Fruit fly (Drosophila melanogaster) whole organism, embryonic: ENCODE measurements around the gene MESR3.
A peak's percentile ranks its signal among the peaks of the same experiment; 100 is the strongest.

Experiments used
- ATbp ChIP-seq: fragments of 200-800 bp; sonication (Bioruptor generic); optimal IDR thresholded peaks from 2 replicates; lab custom pipeline; 2017; ENCODE audit warnings: missing biosample characterization, mild to moderate bottlenecking, missing genetic modification characterization, missing genetic modification reagents
- Adf1 ChIP-seq: fragments of 200-800 bp; sonication (Bioruptor generic); IDR thresholded peaks from 2 replicates; pipeline ENCODE4 v1.3.6; 2022; ENCODE audit warnings: missing biosample characterization, missing genetic modification characterization
- Aef1 ChIP-seq: fragments of 200-800 bp; sonication (Bioruptor generic); IDR thresholded peaks from 3 replicates; pipeline ENCODE4 v1.3.6; 2022; ENCODE audit warnings: missing biosample characterization, missing genetic modification characterization
- CG11093 ChIP-seq: fragments of 200-800 bp; sonication (Bioruptor generic); IDR thresholded peaks from 3 replicates; pipeline ENCODE4 v1.3.6; 2022; ENCODE audit warnings: missing biosample characterization, missing genetic modification characterization
- CG11456 ChIP-seq: fragments of 200-800 bp; sonication (Bioruptor generic); IDR thresholded peaks from 3 replicates; pipeline ENCODE4 v1.3.6; 2022; ENCODE audit warnings: missing biosample characterization, missing genetic modification characterization
- CG12219 ChIP-seq: fragments of 200-800 bp; sonication (Bioruptor generic); optimal IDR thresholded peaks from 3 replicates; lab custom pipeline; 2018; ENCODE audit warnings: missing biosample characterization, mild to moderate bottlenecking, missing genetic modification characterization
- CG12391 ChIP-seq: fragments of 200-800 bp; sonication (Bioruptor generic); optimal IDR thresholded peaks from 3 replicates; lab custom pipeline; 2018; ENCODE audit warnings: missing biosample characterization, mild to moderate bottlenecking, missing genetic modification characterization, moderate library complexity
- CG12659 ChIP-seq: fragments of 200-800 bp; sonication (Bioruptor generic); optimal IDR thresholded peaks from 3 replicates; lab custom pipeline; 2017; ENCODE audit warnings: mild to moderate bottlenecking, missing biosample characterization, missing genetic modification reagents, missing genetic modification characterization
- CG12769 ChIP-seq: fragments of 200-800 bp; sonication (Bioruptor generic); optimal IDR thresholded peaks from 2 replicates; lab custom pipeline; 2019; ENCODE audit warnings: missing biosample characterization, mild to moderate bottlenecking, missing genetic modification characterization, moderate library complexity
- CG15073 ChIP-seq: fragments of 200-800 bp; sonication (Bioruptor generic); optimal IDR thresholded peaks from 2 replicates; lab custom pipeline; 2016; ENCODE audit warnings: missing biosample characterization, missing genetic modification characterization
- CG15269 ChIP-seq: fragments of 200-800 bp; sonication (Bioruptor generic); optimal IDR thresholded peaks from 2 replicates; lab custom pipeline; 2018; ENCODE audit warnings: missing biosample characterization, mild to moderate bottlenecking, missing genetic modification characterization, moderate library complexity
- CG1602 ChIP-seq: fragments of 200-800 bp; sonication (Bioruptor generic); optimal IDR thresholded peaks from 3 replicates; lab custom pipeline; 2016; ENCODE audit warnings: missing biosample characterization, missing genetic modification characterization
- CG16779 ChIP-seq: fragments of 200-800 bp; sonication (Bioruptor generic); IDR thresholded peaks from 2 replicates; pipeline ENCODE4 v1.3.6; 2022; ENCODE audit warnings: missing biosample characterization, missing genetic modification characterization
- CG17912 ChIP-seq: fragments of 200-800 bp; sonication (Bioruptor generic); optimal IDR thresholded peaks from 2 replicates; lab custom pipeline; 2018; ENCODE audit warnings: missing biosample characterization, mild to moderate bottlenecking, missing genetic modification characterization
- CG2129 ChIP-seq: fragments of 200-800 bp; sonication (Bioruptor generic); IDR thresholded peaks from 2 replicates; pipeline ENCODE4 v1.3.6; 2022; ENCODE audit warnings: missing biosample characterization, missing genetic modification characterization; ENCODE audit not compliant: partially characterized antibody
- CG3065 ChIP-seq: fragments of 200-800 bp; sonication (Bioruptor generic); optimal IDR thresholded peaks from 2 replicates; lab custom pipeline; 2016; ENCODE audit warnings: missing biosample characterization, missing genetic modification characterization
- CG3838 ChIP-seq: fragments of 200-800 bp; sonication (Bioruptor generic); optimal IDR thresholded peaks from 3 replicates; lab custom pipeline; 2016; ENCODE audit warnings: missing biosample characterization, missing genetic modification characterization
- CG4617 ChIP-seq: fragments of 200-800 bp; sonication (Bioruptor generic); optimal IDR thresholded peaks from 3 replicates; lab custom pipeline; 2016; ENCODE audit warnings: missing biosample characterization, missing genetic modification characterization, borderline replicate concordance
- CG6175 ChIP-seq: fragments of 200-800 bp; sonication (Bioruptor generic); IDR thresholded peaks from 3 replicates; pipeline ENCODE4 v1.3.6; 2022; ENCODE audit warnings: missing biosample characterization, missing genetic modification characterization
- CG8359 ChIP-seq: fragments of 200-800 bp; sonication (Bioruptor generic); optimal IDR thresholded peaks from 2 replicates; lab custom pipeline; 2017; ENCODE audit warnings: missing biosample characterization, mild to moderate bottlenecking, missing genetic modification characterization, borderline replicate concordance
- CG8478 ChIP-seq: fragments of >200 bp; optimal IDR thresholded peaks from 2 replicates; lab custom pipeline; 2018
- CG9215 ChIP-seq: fragments of 200-800 bp; sonication (Bioruptor generic); IDR thresholded peaks from 2 replicates; pipeline ENCODE4 v1.3.6; 2022; ENCODE audit warnings: missing biosample characterization, missing genetic modification characterization
- CTCF ChIP-seq: fragments of 200-800 bp; sonication (Bioruptor generic); optimal IDR thresholded peaks from 2 replicates; lab custom pipeline; 2017; ENCODE audit warnings: missing biosample characterization, mild to moderate bottlenecking, missing genetic modification characterization, moderate library complexity
- Dbx ChIP-seq: fragments of 200-800 bp; sonication (Bioruptor generic); IDR thresholded peaks from 3 replicates; pipeline ENCODE4 v1.3.6; 2022; ENCODE audit warnings: missing biosample characterization, missing genetic modification characterization
- Dek ChIP-seq: fragments of 200-800 bp; sonication (Bioruptor generic); optimal IDR thresholded peaks from 3 replicates; lab custom pipeline; 2019; ENCODE audit warnings: missing biosample characterization, mild to moderate bottlenecking, missing genetic modification characterization, moderate library complexity
- Dll ChIP-seq: fragments of 200-800 bp; sonication (Bioruptor generic); IDR thresholded peaks from 4 replicates; pipeline ENCODE4 v1.3.6; 2022; ENCODE audit warnings: missing biosample characterization, missing genetic modification characterization; ENCODE audit not compliant: partially characterized antibody
- Doc3 ChIP-seq: fragments of 200-800 bp; sonication (Bioruptor generic); IDR thresholded peaks from 3 replicates; pipeline ENCODE4 v1.3.6; 2022; ENCODE audit warnings: missing biosample characterization, missing genetic modification characterization; ENCODE audit not compliant: partially characterized antibody
- Ets65A ChIP-seq: fragments of 200-800 bp; sonication (Bioruptor generic); peaks from one replicate; lab custom pipeline; 2016; ENCODE audit warnings: missing biosample characterization, missing genetic modification characterization
- Fer1 ChIP-seq: fragments of 200-800 bp; sonication (Bioruptor generic); optimal IDR thresholded peaks from 2 replicates; lab custom pipeline; 2017; ENCODE audit warnings: missing biosample characterization, mild to moderate bottlenecking, missing genetic modification characterization
- Mad ChIP-seq: fragments of 200-800 bp; sonication (Bioruptor generic); optimal IDR thresholded peaks from 2 replicates; lab custom pipeline; 2016; ENCODE audit warnings: missing biosample characterization, missing genetic modification characterization
- Mes4 ChIP-seq: fragments of 200-800 bp; sonication (Bioruptor generic); optimal IDR thresholded peaks from 2 replicates; lab custom pipeline; 2016; ENCODE audit warnings: missing biosample characterization, missing genetic modification characterization
- NK7.1 ChIP-seq: fragments of 200-800 bp; sonication (Bioruptor generic); optimal IDR thresholded peaks from 3 replicates; lab custom pipeline; 2016; ENCODE audit warnings: missing biosample characterization, missing genetic modification characterization
- Ptx1 ChIP-seq: fragments of 200-800 bp; sonication (Bioruptor generic); IDR thresholded peaks from 2 replicates; pipeline ENCODE4 v1.3.6; 2022; ENCODE audit warnings: missing biosample characterization, missing genetic modification characterization
- Sin3A ChIP-seq: fragments of >200 bp; optimal IDR thresholded peaks from 2 replicates; lab custom pipeline; 2018
- Stat92E ChIP-seq, 3 experiments: fragments of >200 bp in 2 of 3; fragments of 200-800 bp in 1 of 3; sonication (Bioruptor generic) in 1 of 3; optimal IDR thresholded peaks; 2 replicates each; lab custom pipeline; 2017 to 2019; ENCODE audit warnings: missing biosample characterization in 3 of 3, missing genetic modification characterization in 3 of 3, mild to moderate bottlenecking in 1 of 3, moderate library complexity in 1 of 3
- Trl ChIP-seq, 3 experiments: fragments of >200 bp in 2 of 3; fragments of 200-800 bp in 1 of 3; sonication (Bioruptor generic) in 1 of 3; optimal IDR thresholded peaks; 2 replicates in 1 of 3; 3 replicates in 2 of 3; lab custom pipeline; 2016 to 2017; ENCODE audit warnings: missing biosample characterization in 1 of 3, missing genetic modification characterization in 1 of 3
- YL-1 ChIP-seq: fragments of 200-800 bp; sonication (Bioruptor generic); optimal IDR thresholded peaks from 3 replicates; lab custom pipeline; 2017; ENCODE audit warnings: missing biosample characterization, mild to moderate bottlenecking, missing genetic modification characterization
- ap ChIP-seq: fragments of 200-800 bp; sonication (Bioruptor generic); IDR thresholded peaks from 2 replicates; pipeline ENCODE4 v1.3.6; 2022; ENCODE audit warnings: missing biosample characterization, missing genetic modification characterization
- bigmax ChIP-seq: fragments of 200-800 bp; sonication (Bioruptor generic); optimal IDR thresholded peaks from 2 replicates; lab custom pipeline; 2018; ENCODE audit warnings: missing biosample characterization, mild to moderate bottlenecking, missing genetic modification characterization
- br ChIP-seq: fragments of >200 bp; optimal IDR thresholded peaks from 2 replicates; lab custom pipeline; 2017
- chm ChIP-seq: fragments of 200-800 bp; sonication (Bioruptor generic); IDR thresholded peaks from 2 replicates; pipeline ENCODE4 v1.3.6; 2022; ENCODE audit warnings: missing biosample characterization, missing genetic modification characterization
- cwo ChIP-seq: fragments of 200-800 bp; sonication (Bioruptor generic); optimal IDR thresholded peaks from 3 replicates; lab custom pipeline; 2017; ENCODE audit warnings: missing biosample characterization, missing genetic modification characterization, mild to moderate bottlenecking, moderate library complexity, missing genetic modification reagents
- eve ChIP-seq, 2 experiments: fragments of >200 bp; optimal IDR thresholded peaks; 2 replicates each; lab custom pipeline; 2017; ENCODE audit warnings: missing biosample characterization in 2 of 2, missing genetic modification characterization in 2 of 2
- fd3F ChIP-seq: fragments of 200-800 bp; sonication (Bioruptor generic); optimal IDR thresholded peaks from 2 replicates; lab custom pipeline; 2018; ENCODE audit warnings: missing biosample characterization, mild to moderate bottlenecking, missing genetic modification characterization, moderate library complexity
- gsb-n ChIP-seq: fragments of 200-800 bp; sonication (Bioruptor generic); optimal IDR thresholded peaks from 3 replicates; lab custom pipeline; 2018; ENCODE audit warnings: missing biosample characterization, mild to moderate bottlenecking, missing genetic modification characterization
- lov ChIP-seq, 2 experiments: fragments of 200-800 bp in 1 of 2; fragments of >200 bp in 1 of 2; sonication (Bioruptor generic) in 1 of 2; IDR thresholded peaks in 1 of 2; optimal IDR thresholded peaks in 1 of 2; 2 replicates in 1 of 2; 3 replicates in 1 of 2; pipeline versions ENCODE4 v1.3.6 to Lab custom; 2017 to 2022; ENCODE audit warnings: missing biosample characterization in 1 of 2, missing genetic modification characterization in 1 of 2
- pan ChIP-seq, 4 experiments: fragments of >200 bp in 3 of 4; fragments of 200-800 bp in 1 of 4; sonication (Bioruptor generic) in 1 of 4; optimal IDR thresholded peaks in 3 of 4; IDR thresholded peaks in 1 of 4; 2 replicates each; pipeline versions ENCODE4 v1.3.6 to Lab custom; 2017 to 2022; ENCODE audit warnings: missing biosample characterization in 2 of 4, missing genetic modification characterization in 2 of 4, mixed read lengths in 1 of 4
- pum ChIP-seq: fragments of 200-800 bp; sonication (Bioruptor generic); optimal IDR thresholded peaks from 2 replicates; lab custom pipeline; 2016; ENCODE audit warnings: missing biosample characterization, missing genetic modification characterization
- sens ChIP-seq: fragments of 200-800 bp; sonication (Bioruptor generic); peaks from one replicate; lab custom pipeline; 2016; ENCODE audit warnings: missing biosample characterization, missing genetic modification characterization
- slp2 ChIP-seq: fragments of 200-800 bp; sonication (Bioruptor generic); optimal IDR thresholded peaks from 2 replicates; lab custom pipeline; 2016; ENCODE audit warnings: missing biosample characterization, missing genetic modification characterization
- sug ChIP-seq: fragments of 200-800 bp; optimal IDR thresholded peaks from 2 replicates; lab custom pipeline; 2019; ENCODE audit warnings: missing biosample characterization, mild to moderate bottlenecking, missing genetic modification characterization, moderate library complexity
- usp ChIP-seq: fragments of >200 bp; optimal IDR thresholded peaks from 2 replicates; lab custom pipeline; 2017; ENCODE audit warnings: missing biosample characterization, missing genetic modification characterization

Gene MESR3

dm6 chr2L:18707844-18708238 lies 90.8 kb downstream of the MESR3 start (continued):
- TF ChIP-seq CG15269 (tag; lab: Kevin White, UChicago), result no peak
- peak; percentile 53 for TF ChIP-seq cwo (GFP tag; lab: Kevin White, UChicago)
- no peak for TF ChIP-seq chm
- TF ChIP-seq NK7.1 (GFP tag; lab: Kevin White, UChicago), result no peak
- 0 out of 3 replicates have a peak, but pooled peaks have one; percentile 10 for TF ChIP-seq CG11456 (GFP tag; lab: Robert Waterston, UW)
- TF ChIP-seq Adf1 (GFP tag; lab: Robert Waterston, UW), result no peak
- TF ChIP-seq CG4617 (GFP tag; lab: Kevin White, UChicago), result no peak
- no peak for TF ChIP-seq ATbp (GFP tag; lab: Kevin White, UChicago)
- TF ChIP-seq gsb-n, result no peak
- no peak for TF ChIP-seq CG16779
- TF ChIP-seq CG3065 (GFP tag; lab: Kevin White, UChicago), result no peak
- peak; percentile 85 for TF ChIP-seq sens (GFP tag; lab: Kevin White, UChicago)
- no peak for TF ChIP-seq pan (optimal IDR thresholded peaks at IDR 0.05; lab: Kevin White, UChicago)
- TF ChIP-seq pan (GFP tag; optimal IDR thresholded peaks at IDR 0.05 in 1 of 2, IDR thresholded peaks at IDR 0.05 in 1 of 2), result peak in 1 of 2 experiments; percentile 41
- no peak for TF ChIP-seq CTCF (GFP tag; lab: Kevin White, UChicago)
- TF ChIP-seq Mad, result no peak
- TF ChIP-seq Ptx1 (GFP tag; lab: Robert Waterston, UW), result peak; percentile 38
- no peak for TF ChIP-seq slp2 (GFP tag; lab: Kevin White, UChicago)
- TF ChIP-seq CG2129 (GFP tag; lab: Robert Waterston, UW), result no peak
- no peak for TF ChIP-seq Stat92E (GFP tag; optimal IDR thresholded peaks at IDR 0.05; lab: Kevin White, UChicago)
- no peak for TF ChIP-seq Trl (optimal IDR thresholded peaks at IDR 0.05; lab: Kevin White, UChicago)
- TF ChIP-seq Trl (GFP tag; optimal IDR thresholded peaks at IDR 0.05; lab: Kevin White, UChicago), result peak; percentile 12
- TF ChIP-seq bigmax (GFP tag; lab: Kevin White, UChicago), result no peak
- no peak for TF ChIP-seq Sin3A
- no peak for TF ChIP-seq CG6175 (GFP tag; lab: Robert Waterston, UW)
- TF ChIP-seq Dbx (GFP tag; lab: Robert Waterston, UW), result no peak
- no peak for TF ChIP-seq CG12219
- TF ChIP-seq Dll (GFP tag; lab: Robert Waterston, UW), result no peak
- TF ChIP-seq eve (GFP tag; optimal IDR thresholded peaks at IDR 0.05; lab: Kevin White, UChicago), result no peak
- no peak for TF ChIP-seq pum (GFP tag; lab: Kevin White, UChicago)
- peak; percentile 36; the same call in 1 of the 3 replicates for TF ChIP-seq Aef1 (GFP tag; lab: Robert Waterston, UW)
- TF ChIP-seq CG15073 (GFP tag; lab: Kevin White, UChicago), result peak; percentile 100
- no peak for TF ChIP-seq Dek (tag; lab: Kevin White, UChicago)
- no peak for TF ChIP-seq Mes4
- no peak for TF ChIP-seq CG11093 (GFP tag; lab: Robert Waterston, UW)
- TF ChIP-seq Fer1 (GFP tag; lab: Kevin White, UChicago), result peak; percentile 20
- no peak for TF ChIP-seq CG12391 (tag; lab: Kevin White, UChicago)
- TF ChIP-seq usp (GFP tag; lab: Kevin White, UChicago), result no peak
- no peak for TF ChIP-seq CG3838 (GFP tag; lab: Kevin White, UChicago)
- no peak for TF ChIP-seq fd3F (GFP tag; lab: Kevin White, UChicago)
- no peak for TF ChIP-seq CG12659 (GFP tag; lab: Kevin White, UChicago)
- no peak for TF ChIP-seq CG8478 (lab: Kevin White, UChicago)
- TF ChIP-seq CG17912 (GFP tag; lab: Kevin White, UChicago), result no peak
- no peak for TF ChIP-seq lov (optimal IDR thresholded peaks at IDR 0.05; lab: Kevin White, UChicago)
- no peak for TF ChIP-seq lov (GFP tag; IDR thresholded peaks at IDR 0.05; lab: Robert Waterston, UW)
- TF ChIP-seq sug (tag; lab: Kevin White, UChicago), result no peak
- TF ChIP-seq CG8359 (GFP tag; lab: Kevin White, UChicago), result no peak
- TF ChIP-seq CG12769 (tag; lab: Kevin White, UChicago), result peak; percentile 43
- TF ChIP-seq Doc3 (GFP tag; lab: Robert Waterston, UW), result no peak
- peak; percentile 22 for TF ChIP-seq CG1602
- no peak for TF ChIP-seq br (lab: Kevin White, UChicago)
- TF ChIP-seq Ets65A, result no peak
- no peak for TF ChIP-seq YL-1
- no peak for TF ChIP-seq CG9215 (GFP tag; lab: Robert Waterston, UW)
- TF ChIP-seq ap (GFP tag; lab: Robert Waterston, UW), result no peak
